Fruit fly (Drosophila melanogaster) whole organism, embryonic: ENCODE measurements around the gene CG6432.

ENCODE experiments used
- B-H1 ChIP-seq: fragments of 200-800 bp; sonication (Bioruptor generic); IDR thresholded peaks from 3 replicates; pipeline ENCODE4 v1.3.6; 2022; ENCODE audit warnings: missing biosample characterization, missing genetic modification characterization
- CG11456 ChIP-seq: fragments of 200-800 bp; sonication (Bioruptor generic); IDR thresholded peaks from 3 replicates; pipeline ENCODE4 v1.3.6; 2022; ENCODE audit warnings: missing biosample characterization, missing genetic modification characterization
- CG11695 ChIP-seq: fragments of 200-800 bp; sonication (Bioruptor generic); IDR thresholded peaks from 3 replicates; pipeline ENCODE4 v1.3.6; 2022; ENCODE audit warnings: missing biosample characterization, missing genetic modification characterization
- CG11696 ChIP-seq: fragments of 200-800 bp; sonication (Bioruptor generic); IDR thresholded peaks from 2 replicates; pipeline ENCODE4 v1.3.6; 2022; ENCODE audit warnings: missing biosample characterization, missing genetic modification characterization
- CG12155 ChIP-seq: fragments of 200-800 bp; sonication (Bioruptor generic); optimal IDR thresholded peaks from 3 replicates; lab custom pipeline; 2016; ENCODE audit warnings: missing biosample characterization, missing genetic modification characterization
- CG12236 ChIP-seq: fragments of 200-800 bp; sonication (Bioruptor generic); optimal IDR thresholded peaks from 2 replicates; lab custom pipeline; 2016; ENCODE audit warnings: missing biosample characterization, missing genetic modification characterization
- CG13287 ChIP-seq: fragments of 200-800 bp; sonication (Bioruptor generic); IDR thresholded peaks from 2 replicates; pipeline ENCODE4 v1.3.6; 2022; ENCODE audit warnings: missing biosample characterization, missing genetic modification characterization; ENCODE audit not compliant: partially characterized antibody
- CG1529 ChIP-seq: fragments of 200-800 bp; sonication (Bioruptor generic); optimal IDR thresholded peaks from 3 replicates; lab custom pipeline; 2018; ENCODE audit warnings: missing biosample characterization, missing genetic modification characterization
- CG16813 ChIP-seq: fragments of 200-800 bp; sonication (Bioruptor generic); IDR thresholded peaks from 3 replicates; pipeline ENCODE4 v1.3.6; 2022; ENCODE audit warnings: missing biosample characterization, missing genetic modification characterization; ENCODE audit not compliant: partially characterized antibody
- CG2116 ChIP-seq: fragments of 200-800 bp; sonication (Bioruptor generic); optimal IDR thresholded peaks from 3 replicates; lab custom pipeline; 2018; ENCODE audit warnings: missing biosample characterization, mild to moderate bottlenecking, missing genetic modification characterization
- CG2120 ChIP-seq: fragments of 200-800 bp; sonication (Bioruptor generic); optimal IDR thresholded peaks from 3 replicates; lab custom pipeline; 2016; ENCODE audit warnings: missing biosample characterization, missing genetic modification characterization
- CG32772 ChIP-seq: fragments of 200-800 bp; sonication (Bioruptor generic); IDR thresholded peaks from 2 replicates; pipeline ENCODE4 v1.3.6; 2022; ENCODE audit warnings: missing biosample characterization, missing genetic modification characterization
- CG3407 ChIP-seq: fragments of 200-800 bp; sonication (Bioruptor generic); optimal IDR thresholded peaks from 2 replicates; lab custom pipeline; 2018; ENCODE audit warnings: missing biosample characterization, mild to moderate bottlenecking, missing genetic modification characterization
- CG3726 ChIP-seq: fragments of 200-800 bp; sonication (Bioruptor generic); IDR thresholded peaks from 3 replicates; pipeline ENCODE4, ENCODE4 v1.3.6; 2022; ENCODE audit warnings: missing biosample characterization, missing genetic modification characterization
- CG42726 ChIP-seq: fragments of 200-800 bp; sonication (Bioruptor generic); IDR thresholded peaks from 2 replicates; pipeline ENCODE4 v1.3.6; 2022; ENCODE audit warnings: missing biosample characterization, missing genetic modification characterization; ENCODE audit not compliant: partially characterized antibody
- CG4730 ChIP-seq: fragments of 200-800 bp; sonication (Bioruptor generic); IDR thresholded peaks from 2 replicates; pipeline ENCODE4 v1.3.6; 2022; ENCODE audit warnings: missing biosample characterization, missing genetic modification characterization
- CG4854 ChIP-seq: fragments of 200-800 bp; sonication (Bioruptor generic); optimal IDR thresholded peaks from 2 replicates; lab custom pipeline; 2016; ENCODE audit warnings: missing biosample characterization, missing genetic modification characterization, inconsistent platforms
- CG6765 ChIP-seq: fragments of 200-800 bp; sonication (Bioruptor generic); optimal IDR thresholded peaks from 3 replicates; lab custom pipeline; 2017; ENCODE audit warnings: missing biosample characterization, mild to moderate bottlenecking, missing genetic modification characterization
- CG7839 ChIP-seq: fragments of 200-800 bp; sonication (Bioruptor generic); optimal IDR thresholded peaks from 3 replicates; lab custom pipeline; 2018; ENCODE audit warnings: missing biosample characterization, mild to moderate bottlenecking, missing genetic modification characterization, moderate library complexity
- CG8944 ChIP-seq: fragments of 200-800 bp; sonication (Bioruptor generic); optimal IDR thresholded peaks from 3 replicates; lab custom pipeline; 2016; ENCODE audit warnings: missing biosample characterization, missing genetic modification characterization
- CrebB ChIP-seq: fragments of 200-800 bp; sonication (Bioruptor generic); optimal IDR thresholded peaks from 3 replicates; lab custom pipeline; 2018; ENCODE audit warnings: missing biosample characterization, mild to moderate bottlenecking, missing genetic modification characterization
- Dll ChIP-seq: fragments of 200-800 bp; sonication (Bioruptor generic); IDR thresholded peaks from 4 replicates; pipeline ENCODE4 v1.3.6; 2022; ENCODE audit warnings: missing biosample characterization, missing genetic modification characterization; ENCODE audit not compliant: partially characterized antibody
- Eip74EF ChIP-seq, 2 experiments: fragments of 200-800 bp in 1 of 2; fragments of >200 bp in 1 of 2; sonication (Bioruptor generic) in 1 of 2; optimal IDR thresholded peaks; 2 replicates each; lab custom pipeline; 2017 to 2019; ENCODE audit warnings: missing biosample characterization in 2 of 2, missing genetic modification characterization in 2 of 2, mild to moderate bottlenecking in 1 of 2, moderate library complexity in 1 of 2
- Elba2 ChIP-seq: fragments of 200-800 bp; sonication (Bioruptor generic); optimal IDR thresholded peaks from 3 replicates; lab custom pipeline; 2016; ENCODE audit warnings: missing biosample characterization, missing genetic modification characterization
- Fer1 ChIP-seq: fragments of 200-800 bp; sonication (Bioruptor generic); optimal IDR thresholded peaks from 2 replicates; lab custom pipeline; 2017; ENCODE audit warnings: missing biosample characterization, mild to moderate bottlenecking, missing genetic modification characterization
- HLHmδ ChIP-seq: fragments of 200-800 bp; sonication (Bioruptor generic); optimal IDR thresholded peaks from 2 replicates; lab custom pipeline; 2018; ENCODE audit warnings: missing biosample characterization, mild to moderate bottlenecking, missing genetic modification characterization, moderate library complexity
- Jarid2 ChIP-seq: fragments of 200-800 bp; sonication (Bioruptor generic); optimal IDR thresholded peaks from 3 replicates; lab custom pipeline; 2017; ENCODE audit warnings: mild to moderate bottlenecking, missing biosample characterization, missing genetic modification reagents, missing genetic modification characterization
- Lim3 ChIP-seq: fragments of 200-800 bp; sonication (Bioruptor generic); IDR thresholded peaks from 2 replicates; pipeline ENCODE4 v1.3.6; 2022; ENCODE audit warnings: missing biosample characterization, missing genetic modification characterization
- Med ChIP-seq: fragments of 200-800 bp; sonication (Bioruptor generic); peaks from one replicate; lab custom pipeline; 2016; ENCODE audit warnings: missing biosample characterization, missing genetic modification characterization, mild to moderate bottlenecking, inconsistent platforms, moderate library complexity
- NC2β ChIP-seq: fragments of 200-800 bp; sonication (Bioruptor generic); optimal IDR thresholded peaks from 2 replicates; lab custom pipeline; 2016; ENCODE audit warnings: missing biosample characterization, missing genetic modification characterization
- Nf-YC ChIP-seq: fragments of 200-800 bp; optimal IDR thresholded peaks from 3 replicates; lab custom pipeline; 2019; ENCODE audit warnings: missing biosample characterization, mild to moderate bottlenecking, missing genetic modification characterization, moderate library complexity
- Oli ChIP-seq: fragments of 200-800 bp; sonication (Bioruptor generic); optimal IDR thresholded peaks from 2 replicates; lab custom pipeline; 2018; ENCODE audit warnings: missing biosample characterization, mild to moderate bottlenecking, missing genetic modification characterization, moderate library complexity
- Pdp1 ChIP-seq, 2 experiments: fragments of 200-800 bp; sonication (Bioruptor generic); optimal IDR thresholded peaks; 3 replicates each; lab custom pipeline; 2016; ENCODE audit warnings: missing biosample characterization in 2 of 2, missing genetic modification characterization in 2 of 2, mild to moderate bottlenecking in 1 of 2, moderate library complexity in 1 of 2
- Six4 ChIP-seq: fragments of 200-800 bp; sonication (Bioruptor generic); optimal IDR thresholded peaks from 2 replicates; lab custom pipeline; 2016; ENCODE audit warnings: missing biosample characterization, missing genetic modification characterization
- YL-1 ChIP-seq: fragments of 200-800 bp; sonication (Bioruptor generic); optimal IDR thresholded peaks from 3 replicates; lab custom pipeline; 2017; ENCODE audit warnings: missing biosample characterization, mild to moderate bottlenecking, missing genetic modification characterization
- bab2 ChIP-seq: fragments of 200-800 bp; sonication (Bioruptor generic); optimal IDR thresholded peaks from 2 replicates; lab custom pipeline; 2016; ENCODE audit warnings: missing biosample characterization, missing genetic modification characterization
- chinmo ChIP-seq: fragments of 200-800 bp; sonication (Bioruptor generic); IDR thresholded peaks from 4 replicates; pipeline ENCODE4 v1.3.6; 2022; ENCODE audit warnings: missing biosample characterization, missing genetic modification characterization; ENCODE audit not compliant: partially characterized antibody
- da ChIP-seq: fragments of 200-800 bp; sonication (Bioruptor generic); optimal IDR thresholded peaks from 2 replicates; lab custom pipeline; 2016; ENCODE audit warnings: missing biosample characterization, missing genetic modification characterization
- dmrt99B ChIP-seq: fragments of 200-800 bp; sonication (Bioruptor generic); optimal IDR thresholded peaks from 2 replicates; lab custom pipeline; 2018; ENCODE audit warnings: missing biosample characterization, mild to moderate bottlenecking, missing genetic modification characterization, moderate library complexity
- ftz-f1 ChIP-seq: fragments of 200-800 bp; sonication (Bioruptor generic); optimal IDR thresholded peaks from 2 replicates; lab custom pipeline; 2016; ENCODE audit warnings: missing biosample characterization, missing genetic modification characterization
- grau ChIP-seq: fragments of 200-800 bp; optimal IDR thresholded peaks from 3 replicates; lab custom pipeline; 2019; ENCODE audit warnings: missing biosample characterization, mild to moderate bottlenecking, missing genetic modification characterization, moderate library complexity
- insv ChIP-seq, 2 experiments: fragments of 200-800 bp; sonication (Bioruptor generic); optimal IDR thresholded peaks; 3 replicates each; lab custom pipeline; 2016 to 2018; ENCODE audit warnings: missing biosample characterization in 2 of 2, missing genetic modification characterization in 2 of 2
- pum ChIP-seq: fragments of 200-800 bp; sonication (Bioruptor generic); optimal IDR thresholded peaks from 2 replicates; lab custom pipeline; 2016; ENCODE audit warnings: missing biosample characterization, missing genetic modification characterization
- sisA ChIP-seq: fragments of 200-800 bp; sonication (Bioruptor generic); IDR thresholded peaks from 2 replicates; pipeline ENCODE4 v1.3.6; 2022; ENCODE audit warnings: missing biosample characterization, missing genetic modification characterization
- ssp ChIP-seq: fragments of 200-800 bp; sonication (Bioruptor generic); IDR thresholded peaks from 2 replicates; pipeline ENCODE4 v1.3.6; 2022; ENCODE audit warnings: missing biosample characterization, missing genetic modification characterization
- tll ChIP-seq, 2 experiments: fragments of 200-800 bp in 1 of 2; fragments of >200 bp in 1 of 2; sonication (Bioruptor generic) in 1 of 2; optimal IDR thresholded peaks; 2 replicates each; lab custom pipeline; 2017 to 2019; ENCODE audit warnings: missing biosample characterization in 2 of 2, missing genetic modification characterization in 2 of 2, mild to moderate bottlenecking in 1 of 2, moderate library complexity in 1 of 2
- ttk ChIP-seq: fragments of 200-800 bp; sonication (Bioruptor generic); IDR thresholded peaks from 2 replicates; pipeline ENCODE4 v2.1.2; 2022; ENCODE audit warnings: missing biosample characterization, missing genetic modification characterization
- unc-4 ChIP-seq: fragments of 200-800 bp; sonication (Bioruptor generic); IDR thresholded peaks from 2 replicates; pipeline ENCODE4 v1.3.6; 2022; ENCODE audit warnings: missing biosample characterization, missing genetic modification characterization; ENCODE audit not compliant: partially characterized antibody
- zen ChIP-seq: fragments of 200-800 bp; sonication (Bioruptor generic); optimal IDR thresholded peaks from 3 replicates; lab custom pipeline; 2018; ENCODE audit warnings: missing biosample characterization, mild to moderate bottlenecking, missing genetic modification characterization, moderate library complexity
- zen2 ChIP-seq: fragments of 200-800 bp; sonication (Bioruptor generic); IDR thresholded peaks from 3 replicates; pipeline ENCODE4 v1.3.6; 2022; ENCODE audit warnings: missing biosample characterization, missing genetic modification characterization; ENCODE audit not compliant: partially characterized antibody

Gene CG6432

DNA sequence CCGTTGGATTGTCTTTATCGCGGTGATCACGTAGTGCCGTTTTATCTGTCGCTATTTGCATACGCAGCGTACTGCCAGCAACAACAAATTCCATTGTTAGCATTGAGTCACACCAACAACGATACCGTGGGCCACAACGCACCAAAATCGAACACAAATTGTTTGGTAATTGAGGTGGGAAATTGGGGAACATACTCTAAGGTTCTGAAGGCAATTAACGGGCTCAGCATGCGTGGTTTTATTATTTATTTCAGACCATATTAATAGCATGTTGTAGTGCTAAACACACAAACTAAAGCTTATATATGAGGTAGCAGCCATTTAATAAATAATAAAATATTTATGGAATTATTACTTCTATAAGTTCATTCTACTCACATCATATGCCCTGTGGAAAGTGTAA is 38.2 kb upstream of the CG6432 start (continued):
- TF ChIP-seq Med (GFP tag; lab: Kevin White, UChicago) (peak; percentile 92), B-H1 (GFP tag; lab: Robert Waterston, UW) (no peak), CG32772 (GFP tag; lab: Robert Waterston, UW) (no peak), zen2 (GFP tag; lab: Robert Waterston, UW) (no peak), CG42726 (no peak), Elba2 (no peak), CG13287 (GFP tag; lab: Robert Waterston, UW) (no peak), CG1529 (GFP tag; lab: Kevin White, UChicago) (peak; percentile 17), CG16813 (GFP tag; lab: Robert Waterston, UW) (no peak), Oli (peak; percentile 35), grau (tag; lab: Kevin White, UChicago) (peak; percentile 34), zen (tag; lab: Kevin White, UChicago) (peak; percentile 18), CG11695 (GFP tag; lab: Robert Waterston, UW) (0 out of 3 replicates have a peak, but pooled peaks have one; percentile 22), unc-4 (GFP tag; lab: Robert Waterston, UW) (no peak), Fer1 (no peak), CG2120 (GFP tag; lab: Kevin White, UChicago) (no peak), CG12236 (no peak), NC2β (GFP tag; lab: Kevin White, UChicago) (no peak), sisA (GFP tag; lab: Robert Waterston, UW) (no peak), Nf-YC (no peak), CG2116 (GFP tag; lab: Kevin White, UChicago) (no peak), YL-1 (GFP tag; lab: Kevin White, UChicago) (no peak), CG6765 (GFP tag; lab: Kevin White, UChicago) (no peak), CrebB (no peak), Pdp1 (GFP tag; optimal IDR thresholded peaks at IDR 0.05; lab: Kevin White, UChicago) (peak in 1 of 2 experiments; percentile 5), ssp (GFP tag; lab: Robert Waterston, UW) (no peak), CG11456 (GFP tag; lab: Robert Waterston, UW) (no peak), dmrt99B (tag; lab: Kevin White, UChicago) (peak; percentile 24), da (GFP tag; lab: Kevin White, UChicago) (no peak), Eip74EF (GFP tag; optimal IDR thresholded peaks at IDR 0.05; lab: Kevin White, UChicago) (peak in 1 of 2 experiments; percentile 36), bab2 (GFP tag; lab: Kevin White, UChicago) (peak; percentile 15), CG12155 (no peak), CG4730 (GFP tag; lab: Robert Waterston, UW) (no peak), ftz-f1 (GFP tag; lab: Kevin White, UChicago) (no peak), ttk (GFP tag; lab: Robert Waterston, UW) (no peak), CG11696 (GFP tag; lab: Robert Waterston, UW) (no peak), chinmo (GFP tag; lab: Robert Waterston, UW) (peak; percentile 62; the same call in 1 of the 4 replicates), CG3407 (GFP tag; lab: Kevin White, UChicago) (peak; percentile 22), Six4 (GFP tag; lab: Kevin White, UChicago) (no peak), Lim3 (GFP tag; lab: Robert Waterston, UW) (no peak), Dll (GFP tag; lab: Robert Waterston, UW) (no peak), insv (GFP tag; optimal IDR thresholded peaks at IDR 0.05; lab: Kevin White, UChicago) (no peak), CG4854 (GFP tag; lab: Kevin White, UChicago) (no peak), pum (GFP tag; lab: Kevin White, UChicago) (no peak), CG8944 (GFP tag; lab: Kevin White, UChicago) (no peak), tll (GFP tag; optimal IDR thresholded peaks at IDR 0.05; lab: Kevin White, UChicago) (no peak), CG3726 (no peak), CG7839 (tag; lab: Kevin White, UChicago) (peak; percentile 16), HLHmδ (GFP tag; lab: Kevin White, UChicago) (peak; percentile 65), Jarid2 (GFP tag; lab: Kevin White, UChicago) (no peak)
